Fruit fly (Drosophila melanogaster): ENCODE measurements around the gene CG11837.

Gene CG11837

dm6 chr3R:29062717-29063206, 13.5 kb downstream of the CG11837 start, which contains the start of the genes Cul5 and Bicra (continued):
- TF ChIP-seq Deaf1 (tag; optimal IDR thresholded peaks at IDR 0.05) (no peak), Bteb2 (GFP tag; optimal IDR thresholded peaks at IDR 0.05) (peak; percentile 14), amos (GFP tag; IDR thresholded peaks at IDR 0.05; ENCODE audit: partially characterized antibody) (peak; percentile 95), mld (GFP tag; IDR thresholded peaks at IDR 0.05; ENCODE audit: partially characterized antibody) (peak; percentile 88; the same call in 2 of the 3 replicates), CoRest (tag; optimal IDR thresholded peaks at IDR 0.05) (no peak), CG5180 (GFP tag; optimal IDR thresholded peaks at IDR 0.05) (no peak), Jarid2 (GFP tag; optimal IDR thresholded peaks at IDR 0.05) (no peak), HLH4C (GFP tag; IDR thresholded peaks at IDR 0.05; ENCODE audit: partially characterized antibody) (no peak; the same call in none of the 3 replicates), CG6791 (GFP tag; IDR thresholded peaks at IDR 0.05; ENCODE audit: partially characterized antibody) (peak; percentile 92), CG2116 (GFP tag; optimal IDR thresholded peaks at IDR 0.05) (peak; percentile 63), Gug (GFP tag; IDR thresholded peaks at IDR 0.05) (no peak), Trl (optimal IDR thresholded peaks at IDR 0.05) (no peak), Trl (GFP tag; optimal IDR thresholded peaks at IDR 0.05) (peak; percentile 39), YL-1 (GFP tag; optimal IDR thresholded peaks at IDR 0.05) (peak; percentile 91), Rfx (GFP tag; IDR thresholded peaks at IDR 0.05) (0 out of 2 replicates have a peak, but pooled peaks have one; percentile 6), MESR4 (GFP tag; optimal IDR thresholded peaks at IDR 0.05) (peak; percentile 94), HLH54F (GFP tag; optimal IDR thresholded peaks at IDR 0.05) (no peak), ase (GFP tag; IDR thresholded peaks at IDR 0.05) (no peak), corto (GFP tag; optimal IDR thresholded peaks at IDR 0.05) (peak; percentile 67), CG34224 (GFP tag; IDR thresholded peaks at IDR 0.05; ENCODE audit: partially characterized antibody) (no peak; the same call in 1 of the 3 replicates), scrt (GFP tag; optimal IDR thresholded peaks at IDR 0.05) (no peak), CG7987 (GFP tag; optimal IDR thresholded peaks at IDR 0.05) (no peak), Dref (GFP tag; IDR thresholded peaks at IDR 0.05) (peak; percentile 96), nom (GFP tag; optimal IDR thresholded peaks at IDR 0.05) (peak; percentile 43), CG4617 (GFP tag; optimal IDR thresholded peaks at IDR 0.05; ENCODE audit: borderline replicate concordance) (peak; percentile 98), CG16813 (GFP tag; IDR thresholded peaks at IDR 0.05; ENCODE audit: partially characterized antibody) (peak; percentile 90), h (optimal IDR thresholded peaks at IDR 0.05) (no peak), BEAF-32 (GFP tag; optimal IDR thresholded peaks at IDR 0.05) (peak; percentile 87), CG12942 (GFP tag; optimal IDR thresholded peaks at IDR 0.05) (no peak), exex (tag; optimal IDR thresholded peaks at IDR 0.05) (peak; percentile 37), CG12659 (GFP tag; optimal IDR thresholded peaks at IDR 0.05) (peak; percentile 48), bbx (GFP tag; IDR thresholded peaks at IDR 0.05; ENCODE audit: partially characterized antibody) (peak; percentile 95), her (GFP tag; optimal IDR thresholded peaks at IDR 0.05) (peak; percentile 4), CG6813 (GFP tag; optimal IDR thresholded peaks at IDR 0.05) (no peak), CG42726 (GFP tag; IDR thresholded peaks at IDR 0.05; ENCODE audit: partially characterized antibody) (peak; percentile 81), ftz-f1 (GFP tag; optimal IDR thresholded peaks at IDR 0.05) (peak; percentile 1), Sin3A (optimal IDR thresholded peaks at IDR 0.05) (peak; percentile 84), CG18262 (tag; optimal IDR thresholded peaks at IDR 0.05) (no peak), sens-2 (GFP tag; IDR thresholded peaks at IDR 0.05) (no peak), Stat92E (GFP tag; optimal IDR thresholded peaks at IDR 0.05) (peak in 1 of 3 experiments; percentile 61), Doc3 (GFP tag; IDR thresholded peaks at IDR 0.05; ENCODE audit: partially characterized antibody) (peak; percentile 81; the same call in 2 of the 3 replicates), nerfin-2 (GFP tag; IDR thresholded peaks at IDR 0.05; ENCODE audit: partially characterized antibody) (peak; percentile 95), Dp (GFP tag; optimal IDR thresholded peaks at IDR 0.05) (peak; percentile 63), CG2129 (GFP tag; IDR thresholded peaks at IDR 0.05; ENCODE audit: partially characterized antibody) (peak; percentile 63), Myb (GFP tag; optimal IDR thresholded peaks at IDR 0.05) (peak; percentile 26), Dek (tag; optimal IDR thresholded peaks at IDR 0.05) (no peak), wek (GFP tag; optimal IDR thresholded peaks at IDR 0.05) (peak; percentile 48), hb (GFP tag; IDR thresholded peaks at IDR 0.05; ENCODE audit: partially characterized antibody) (peak; percentile 92)

All from whole organism, embryonic.